Fruit fly (Drosophila melanogaster) whole organism, embryonic: ENCODE results near the gene CG2772.

ENCODE experiments used
- BtbVII ChIP-seq: fragments of 200-800 bp; sonication (Bioruptor generic); optimal IDR thresholded peaks from 3 replicates; lab custom pipeline; 2017; ENCODE audit warnings: missing biosample characterization, mild to moderate bottlenecking, missing genetic modification characterization
- CG11695 ChIP-seq: fragments of 200-800 bp; sonication (Bioruptor generic); IDR thresholded peaks from 3 replicates; pipeline ENCODE4 v1.3.6; 2022; ENCODE audit warnings: missing biosample characterization, missing genetic modification characterization
- CG12769 ChIP-seq: fragments of 200-800 bp; sonication (Bioruptor generic); optimal IDR thresholded peaks from 2 replicates; lab custom pipeline; 2019; ENCODE audit warnings: missing biosample characterization, mild to moderate bottlenecking, missing genetic modification characterization, moderate library complexity
- CG17802 ChIP-seq: fragments of 200-800 bp; sonication (Bioruptor generic); optimal IDR thresholded peaks from 2 replicates; lab custom pipeline; 2018; ENCODE audit warnings: missing biosample characterization, mild to moderate bottlenecking, missing genetic modification characterization, moderate library complexity
- CG3847 ChIP-seq: fragments of 200-800 bp; sonication (Bioruptor generic); IDR thresholded peaks from 2 replicates; pipeline ENCODE4 v1.3.6; 2022; ENCODE audit warnings: missing biosample characterization, missing genetic modification characterization
- CG5180 ChIP-seq: fragments of 200-800 bp; sonication (Bioruptor generic); optimal IDR thresholded peaks from 3 replicates; lab custom pipeline; 2017; ENCODE audit warnings: missing biosample characterization, missing genetic modification characterization, mild to moderate bottlenecking, moderate library complexity, missing genetic modification reagents
- CG8478 ChIP-seq: fragments of >200 bp; optimal IDR thresholded peaks from 2 replicates; lab custom pipeline; 2018
- CG9609 ChIP-seq: fragments of 200-800 bp; sonication (Bioruptor generic); optimal IDR thresholded peaks from 3 replicates; lab custom pipeline; 2016; ENCODE audit warnings: missing biosample characterization, missing genetic modification characterization
- CTCF ChIP-seq: fragments of 200-800 bp; sonication (Bioruptor generic); optimal IDR thresholded peaks from 2 replicates; lab custom pipeline; 2017; ENCODE audit warnings: missing biosample characterization, mild to moderate bottlenecking, missing genetic modification characterization, moderate library complexity
- Drgx ChIP-seq: fragments of 200-800 bp; sonication (Bioruptor generic); IDR thresholded peaks from 2 replicates; pipeline ENCODE4 v1.3.6; 2022; ENCODE audit warnings: missing biosample characterization, missing genetic modification characterization
- Ets65A ChIP-seq: fragments of 200-800 bp; sonication (Bioruptor generic); peaks from one replicate; lab custom pipeline; 2016; ENCODE audit warnings: missing biosample characterization, missing genetic modification characterization
- Hand ChIP-seq: fragments of 200-800 bp; sonication (Bioruptor generic); optimal IDR thresholded peaks from 2 replicates; lab custom pipeline; 2017; ENCODE audit warnings: mild to moderate bottlenecking, missing biosample characterization, missing genetic modification reagents, missing genetic modification characterization
- Hr78 ChIP-seq, 2 experiments: fragments of 200-800 bp in 1 of 2; fragments of >200 bp in 1 of 2; sonication (Bioruptor generic) in 1 of 2; optimal IDR thresholded peaks; 2 replicates each; lab custom pipeline; 2017 to 2019; ENCODE audit warnings: missing biosample characterization in 2 of 2, missing genetic modification characterization in 2 of 2, mild to moderate bottlenecking in 1 of 2, moderate library complexity in 1 of 2
- Mes4 ChIP-seq: fragments of 200-800 bp; sonication (Bioruptor generic); optimal IDR thresholded peaks from 2 replicates; lab custom pipeline; 2016; ENCODE audit warnings: missing biosample characterization, missing genetic modification characterization
- Sox102F ChIP-seq: fragments of 200-800 bp; sonication (Bioruptor generic); optimal IDR thresholded peaks from 2 replicates; lab custom pipeline; 2018; ENCODE audit warnings: missing biosample characterization, mild to moderate bottlenecking, missing genetic modification characterization, moderate library complexity
- zf30C ChIP-seq: fragments of 200-800 bp; sonication (Bioruptor generic); optimal IDR thresholded peaks from 3 replicates; lab custom pipeline; 2018; ENCODE audit warnings: missing biosample characterization, mild to moderate bottlenecking, missing genetic modification characterization

The CG2772 gene

dm6 chr2L:3484759-3485158 is 39.0 kb downstream of the CG2772 start:
- TF ChIP-seq Hr78 (GFP tag; optimal IDR thresholded peaks at IDR 0.05; lab: Kevin White, UChicago) (no peak), Sox102F (GFP tag; lab: Kevin White, UChicago) (no peak), BtbVII (no peak), Hand (no peak), CG11695 (no peak), CG17802 (tag; lab: Kevin White, UChicago) (no peak)
- TF ChIP-seq, all 482 proteins: peak for 0

dm6 chr2L:3485506-3485905 is 39.7 kb downstream of the CG2772 start:
- TF ChIP-seq Drgx (GFP tag; lab: Robert Waterston, UW) (peak; percentile 32; the same call in 1 of the 2 replicates), CG5180 (GFP tag; lab: Kevin White, UChicago) (no peak)

- TF ChIP-seq CTCF (GFP tag; lab: Kevin White, UChicago) (peak; percentile 19), zf30C (no peak)
Observed at dm6 chr2L:3490971-3491370, 45.2 kb downstream of the CG2772 start, which contains the start of gene CG15414. Gene CG15414 (minus strand): TSS chr2L:3491071.

dm6 chr2L:3493475-3493874 is 47.7 kb downstream of the CG2772 start:
- no peak for TF ChIP-seq CG3847 (GFP tag; lab: Robert Waterston, UW)
- peak; percentile 62 for TF ChIP-seq Ets65A (GFP tag; lab: Kevin White, UChicago)
- TF ChIP-seq CG9609 (GFP tag; lab: Kevin White, UChicago): no peak

- TF ChIP-seq Mes4: no peak
- peak; percentile 62 for TF ChIP-seq CG8478 (lab: Kevin White, UChicago)
- no peak for TF ChIP-seq CG12769
- peak; percentile 63 for TF ChIP-seq Ets65A (GFP tag; lab: Kevin White, UChicago)
Observed at dm6 chr2L:3495465-3495864, 49.7 kb downstream of the CG2772 start.
